Worm (Caenorhabditis elegans) whole organism, young adult: ENCODE data around the gene snr-5.

Source experiments
- hlh-12 ChIP-seq: sonication (generic microtip); optimal IDR thresholded peaks from 2 replicates; lab custom pipeline; 2016; ENCODE audit warnings: missing genetic modification characterization, missing compliant biosample characterization
- sdz-38 ChIP-seq: sonication (generic microtip); optimal IDR thresholded peaks from 2 replicates; lab custom pipeline; 2016; ENCODE audit warnings: missing genotype, missing genetic modification characterization, missing compliant biosample characterization
- ztf-3 ChIP-seq: fragments of 200-800 bp; sonication (Bioruptor generic); optimal IDR thresholded peaks from 2 replicates; lab custom pipeline; 2018; ENCODE audit warnings: mild to moderate bottlenecking, missing genetic modification characterization, missing compliant biosample characterization

- no peak for TF ChIP-seq hlh-12 (tag; lab: Kevin White, UChicago)
- no peak for TF ChIP-seq ztf-3 (GFP tag; lab: Kevin White, UChicago)
- no peak for TF ChIP-seq sdz-38 (tag; lab: Kevin White, UChicago)
These were observed 45.4 kb upstream of the snr-5 start for ce11 chrIII:7816463-7816862.
